Worm (Caenorhabditis elegans): ENCODE data around the gene R03H10.6.

DNA sequence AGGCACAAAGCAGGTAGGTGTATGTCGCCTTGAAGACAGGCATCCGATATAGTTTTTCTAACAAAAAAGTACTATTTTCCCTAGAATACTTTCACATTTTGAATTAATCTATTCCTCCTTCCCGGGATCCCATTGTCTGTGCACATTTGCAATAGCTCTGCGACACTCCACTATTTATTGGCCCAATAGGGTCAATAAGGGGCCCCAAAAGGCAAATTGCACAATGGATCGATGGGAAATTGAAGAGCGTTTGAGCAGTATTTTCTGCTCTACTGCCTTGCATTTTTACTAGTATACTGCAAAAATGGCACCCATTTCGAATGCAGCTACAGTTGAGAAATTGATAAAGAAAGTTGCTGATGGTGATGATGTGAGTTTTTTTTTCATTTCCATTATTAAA is 9.1 kb upstream of the R03H10.6 start, which contains the start of gene R03H10.11:
- TF ChIP-seq unc-62 (GFP tag; optimal IDR thresholded peaks at IDR 0.05): no peak
- TF ChIP-seq lsy-2 (tag; optimal IDR thresholded peaks at IDR 0.05): no peak
